Worm (Caenorhabditis elegans) whole organism, L4/young adult: ENCODE results near the gene W05H5.1.

Source experiments
- W03F9.2 ChIP-seq: fragments of 150-350 bp; optimal IDR thresholded peaks from 2 replicates; lab custom pipeline; 2014; ENCODE audit warnings: missing biosample characterization, missing genetic modification characterization
- dao-5 ChIP-seq: sonication (generic microtip); optimal IDR thresholded peaks from 2 replicates; lab custom pipeline; 2016; ENCODE audit warnings: missing genotype, missing genetic modification characterization, moderate library complexity, missing compliant biosample characterization
- him-1 ChIP-seq: sonication (generic microtip); optimal IDR thresholded peaks from 2 replicates; lab custom pipeline; 2016; ENCODE audit warnings: missing genotype, missing genetic modification reagents, missing genetic modification characterization, missing compliant biosample characterization

Gene W05H5.1

ce11 chrII:12432356-12432755, 12.2 kb downstream of the W05H5.1 start, which contains the start of gene dct-12:
Gene dct-12, minus strand, starts transcription at chrII:12432456.
- no peak for TF ChIP-seq him-1 (tag; lab: Kevin White, UChicago)

- TF ChIP-seq W03F9.2 (no peak), him-1 (tag; lab: Kevin White, UChicago) (no peak), dao-5 (tag; lab: Kevin White, UChicago) (no peak)
These were observed 14.8 kb downstream of the W05H5.1 start, which contains the start of gene Y57A10C.8 for ce11 chrII:12429743-12430142. Gene Y57A10C.8, minus strand, starts transcription at chrII:12429843.

- TF ChIP-seq him-1 (tag; lab: Kevin White, UChicago) (no peak), dao-5 (tag; lab: Kevin White, UChicago) (no peak), W03F9.2 (peak; percentile 32)
These were observed 18.8 kb downstream of the W05H5.1 start, which contains the start of gene daf-22 for ce11 chrII:12425644-12426222. Gene daf-22, minus strand, starts transcription at chrII:12425694.

ce11 chrII:12420486-12420885, 24.1 kb downstream of the W05H5.1 start, which contains the start of gene sre-26:
Gene sre-26, minus strand, starts transcription at chrII:12420586.
- TF ChIP-seq him-1 (tag; lab: Kevin White, UChicago) (no peak), dao-5 (tag; lab: Kevin White, UChicago) (no peak), W03F9.2 (no peak)

- TF ChIP-seq W03F9.2 (no peak), him-1 (tag; lab: Kevin White, UChicago) (no peak)
These were observed 26.6 kb downstream of the W05H5.1 start for ce11 chrII:12417996-12418395.

- no peak for TF ChIP-seq W03F9.2
- no peak for TF ChIP-seq dao-5 (tag; lab: Kevin White, UChicago)
- no peak for TF ChIP-seq him-1 (tag; lab: Kevin White, UChicago)
These were observed 27.1 kb downstream of the W05H5.1 start, which contains the start of gene sre-27 for ce11 chrII:12417514-12417913. Gene sre-27, minus strand, starts transcription at chrII:12417614.

- TF ChIP-seq him-1 (tag; lab: Kevin White, UChicago): no peak
- no peak for TF ChIP-seq dao-5 (tag; lab: Kevin White, UChicago)
- no peak for TF ChIP-seq W03F9.2
These were observed 29.8 kb downstream of the W05H5.1 start, which contains the start of gene Y57A10C.11 for ce11 chrII:12414805-12415204. Gene Y57A10C.11, minus strand, starts transcription at chrII:12414905.

ce11 chrII:12412417-12412816, 32.2 kb downstream of the W05H5.1 start, which contains the start of gene Y57A10C.1:
Gene Y57A10C.1, minus strand, starts transcription at chrII:12412517.
- TF ChIP-seq dao-5 (tag; lab: Kevin White, UChicago) (no peak), W03F9.2 (no peak), him-1 (tag; lab: Kevin White, UChicago) (no peak)

ce11 chrII:12410107-12410506, 34.5 kb downstream of the W05H5.1 start, which contains the start of gene F57G9.3:
Gene F57G9.3, minus strand, starts transcription at chrII:12410207.
- TF ChIP-seq him-1 (tag; lab: Kevin White, UChicago) (no peak), dao-5 (tag; lab: Kevin White, UChicago) (no peak), W03F9.2 (no peak)

- no peak for TF ChIP-seq him-1 (tag; lab: Kevin White, UChicago)
- no peak for TF ChIP-seq dao-5 (tag; lab: Kevin White, UChicago)
- no peak for TF ChIP-seq W03F9.2
These were observed 35.9 kb downstream of the W05H5.1 start, which contains the start of gene sre-31 for ce11 chrII:12408717-12409116. Gene sre-31, minus strand, starts transcription at chrII:12408817.

- TF ChIP-seq W03F9.2 (no peak), dao-5 (tag; lab: Kevin White, UChicago) (no peak)
These were observed 38.2 kb downstream of the W05H5.1 start, which contains the start of gene sre-30 for ce11 chrII:12406394-12406793. Gene sre-30, minus strand, starts transcription at chrII:12406494.

- TF ChIP-seq him-1 (tag; lab: Kevin White, UChicago) (no peak), W03F9.2 (no peak), dao-5 (tag; lab: Kevin White, UChicago) (no peak)
These were observed 42.8 kb downstream of the W05H5.1 start, which contains the start of gene sre-29 for ce11 chrII:12401791-12402190. Gene sre-29, minus strand, starts transcription at chrII:12401891.

ce11 chrII:12397656-12398055, 46.9 kb downstream of the W05H5.1 start, which contains the start of gene F57G9.7:
Gene F57G9.7, minus strand, starts transcription at chrII:12397756.
- TF ChIP-seq W03F9.2 (no peak), him-1 (tag; lab: Kevin White, UChicago) (no peak), dao-5 (tag; lab: Kevin White, UChicago) (no peak)

ce11 chrII:12394138-12394537, 50.4 kb downstream of the W05H5.1 start:
- TF ChIP-seq him-1 (tag; lab: Kevin White, UChicago) (no peak), dao-5 (tag; lab: Kevin White, UChicago) (no peak), W03F9.2 (no peak)
